Worm (Caenorhabditis elegans) whole organism, L3 larva: ENCODE measurements around the gene ril-2.

Experiments used
- ceh-16 ChIP-seq: sonication (generic microtip); optimal IDR thresholded peaks from 2 replicates; lab custom pipeline; 2017; ENCODE audit warnings: missing biosample characterization, missing genetic modification characterization
- ceh-82 ChIP-seq: fragments of 150-350 bp; optimal IDR thresholded peaks from 2 replicates; lab custom pipeline; 2014; ENCODE audit warnings: missing biosample characterization, missing genetic modification characterization
- nhr-11 ChIP-seq: fragments of 150-350 bp; optimal IDR thresholded peaks from 2 replicates; lab custom pipeline; 2014; ENCODE audit warnings: missing biosample characterization, missing genetic modification characterization
- nhr-25 ChIP-seq: sonication (generic microtip); optimal IDR thresholded peaks from 2 replicates; lab custom pipeline; 2017; ENCODE audit warnings: missing biosample characterization, missing genetic modification characterization
- skn-1 ChIP-seq: fragments of 150-350 bp; optimal IDR thresholded peaks from 2 replicates; lab custom pipeline; 2014; ENCODE audit warnings: missing biosample characterization, missing genetic modification characterization
- tbx-2 ChIP-seq: sonication (generic microtip); optimal IDR thresholded peaks from 2 replicates; lab custom pipeline; 2016; ENCODE audit warnings: mild to moderate bottlenecking, missing genetic modification characterization, missing compliant biosample characterization
- unc-62 ChIP-seq: fragments of 150-350 bp; sonication (generic microtip); optimal IDR thresholded peaks from 4 replicates; lab custom pipeline; 2014; ENCODE audit warnings: missing biosample characterization, missing genetic modification reagents, missing genetic modification characterization

DNA sequence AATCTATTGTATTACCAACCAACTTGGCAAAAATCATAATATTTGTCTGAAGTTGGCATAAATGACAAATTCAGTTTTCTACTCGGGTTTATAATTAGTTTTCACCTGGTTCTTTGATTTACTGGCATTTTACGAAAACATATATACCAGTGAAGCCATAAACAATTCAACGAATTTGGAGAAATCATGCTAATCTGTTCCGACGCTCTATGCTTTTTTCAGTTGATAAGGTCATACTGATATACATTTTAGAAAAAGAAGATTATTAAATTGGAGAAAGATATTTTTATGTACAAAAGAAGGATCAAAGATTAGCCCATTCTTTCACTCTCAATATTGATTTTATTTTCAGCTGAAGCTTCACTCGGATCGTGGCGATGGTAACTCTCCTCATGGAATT is 12.2 kb downstream of the ril-2 start:
- no peak for TF ChIP-seq skn-1 (tag; lab: Kevin White, UChicago)
- no peak for TF ChIP-seq nhr-25 (tag; lab: Kevin White, UChicago)
- TF ChIP-seq nhr-11 (tag; lab: Kevin White, UChicago): no peak
- TF ChIP-seq tbx-2 (tag; lab: Kevin White, UChicago): no peak
- TF ChIP-seq unc-62 (GFP tag; lab: Kevin White, UChicago): no peak
- TF ChIP-seq ceh-16 (tag; lab: Kevin White, UChicago): no peak
- no peak for TF ChIP-seq ceh-82 (tag; lab: Kevin White, UChicago)
